Fruit fly (Drosophila melanogaster) whole organism, embryonic: ENCODE data around the gene CG16956.

Experiments used
- CG32532 ChIP-seq: fragments of 200-800 bp; sonication (Bioruptor generic); IDR thresholded peaks from 2 replicates; pipeline ENCODE4 v1.3.6; 2022; ENCODE audit warnings: missing biosample characterization, missing genetic modification characterization
- CG33213 ChIP-seq: fragments of 200-800 bp; sonication (Bioruptor generic); optimal IDR thresholded peaks from 3 replicates; lab custom pipeline; 2016; ENCODE audit warnings: missing biosample characterization, missing genetic modification characterization
- CG4820 ChIP-seq: fragments of 200-800 bp; sonication (Bioruptor generic); optimal IDR thresholded peaks from 3 replicates; lab custom pipeline; 2016; ENCODE audit warnings: missing biosample characterization, missing genetic modification characterization
- HmgD ChIP-seq: fragments of 200-800 bp; sonication (Bioruptor generic); optimal IDR thresholded peaks from 3 replicates; lab custom pipeline; 2016; ENCODE audit warnings: missing biosample characterization, missing genetic modification characterization
- Hr39 ChIP-seq: fragments of >200 bp; optimal IDR thresholded peaks from 2 replicates; lab custom pipeline; 2017
- jing ChIP-seq: fragments of 200-800 bp; sonication (Bioruptor generic); optimal IDR thresholded peaks from 2 replicates; lab custom pipeline; 2018; ENCODE audit warnings: missing biosample characterization, mild to moderate bottlenecking, missing genetic modification characterization

DNA sequence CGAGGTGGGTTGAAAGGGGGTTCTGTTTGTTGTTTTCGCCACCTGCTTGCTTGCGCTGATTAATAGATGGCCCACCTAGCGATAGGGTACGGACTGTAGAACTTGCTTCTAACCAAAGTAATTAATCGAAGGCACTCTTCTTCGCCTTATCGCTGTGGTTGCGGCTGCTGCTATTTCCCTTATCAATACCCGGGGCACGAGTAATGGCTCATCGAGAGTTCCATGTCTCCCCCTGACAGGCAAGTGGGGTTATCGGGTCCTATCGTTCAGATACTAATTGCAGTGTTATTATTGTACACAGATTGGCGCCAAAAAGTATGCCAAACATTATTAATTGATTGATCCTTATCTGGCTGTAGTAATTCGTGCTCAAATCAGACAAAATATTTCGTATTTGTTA is 22.4 kb upstream of the CG16956 start:
- TF ChIP-seq CG32532 (no peak), Hr39 (no peak), CG4820 (GFP tag; lab: Kevin White, UChicago) (no peak), CG33213 (no peak), jing (GFP tag; lab: Kevin White, UChicago) (no peak), HmgD (GFP tag; lab: Kevin White, UChicago) (no peak)
